Worm (Caenorhabditis elegans): Measurements from ENCODE around the gene ins-37.
A peak's percentile ranks its signal among the peaks of the same experiment; 100 is the strongest.
"Not testable (repeated sequence)": the region's sequence is repeated elsewhere in the genome, so short reads cannot be mapped to it uniquely, and the experiment has no call there.

The ins-37 gene

ce11 chrII:13830255-13830654 is 5.7 kb downstream of the ins-37 start, which contains the start of gene F08G2.4:
Gene F08G2.4 (plus strand): TSS chrII:13830602.
- no peak for TF ChIP-seq K09A11.1 (tag; optimal IDR thresholded peaks at IDR 0.05; ENCODE audit: insufficient read depth)
- TF ChIP-seq C38D4.7 (GFP tag; optimal IDR thresholded peaks at IDR 0.05), result no peak
- no peak for TF ChIP-seq C08G9.2 (tag; optimal IDR thresholded peaks at IDR 0.05)
- no peak for TF ChIP-seq tbx-7 (tag; optimal IDR thresholded peaks at IDR 0.05)
- no peak for TF ChIP-seq fkh-10 (GFP tag; optimal IDR thresholded peaks at IDR 0.05)
- TF ChIP-seq ceh-34 (tag; optimal IDR thresholded peaks at IDR 0.05), result no peak
- TF ChIP-seq pha-4 (tag; optimal IDR thresholded peaks at IDR 0.05), result no peak
- TF ChIP-seq dve-1 (tag; optimal IDR thresholded peaks at IDR 0.05), result no peak
- no peak for TF ChIP-seq ceh-18 (tag; optimal IDR thresholded peaks at IDR 0.05)
- no peak for TF ChIP-seq hlh-8 (tag; optimal IDR thresholded peaks at IDR 0.05)
- TF ChIP-seq syd-9 (tag; optimal IDR thresholded peaks at IDR 0.05), result no peak

- TF ChIP-seq ref-2 (tag; optimal IDR thresholded peaks at IDR 0.05) (peak; percentile 42), tbx-2 (tag; optimal IDR thresholded peaks at IDR 0.05) (peak; percentile 21), unc-42 (tag; optimal IDR thresholded peaks at IDR 0.05) (peak; percentile 1), unc-55 (GFP tag; optimal IDR thresholded peaks at IDR 0.05) (peak; percentile 38)
These were observed 6.5 kb downstream of the ins-37 start for ce11 chrII:13829123-13829996.

ce11 chrII:13828597-13828996 is 7.3 kb downstream of the ins-37 start, which contains the start of gene his-42:
Gene his-42 (minus strand): TSS chrII:13828697.
- TF ChIP-seq F13H6.1 (tag; optimal IDR thresholded peaks at IDR 0.05) (no peak), ceh-24 (tag; optimal IDR thresholded peaks at IDR 0.05) (no peak), fax-1 (tag; optimal IDR thresholded peaks at IDR 0.05) (no peak), ttx-3 (tag; optimal IDR thresholded peaks at IDR 0.05) (no peak), fkh-10 (GFP tag; optimal IDR thresholded peaks at IDR 0.05) (no peak), pha-4 (tag; optimal IDR thresholded peaks at IDR 0.05) (no peak), unc-55 (GFP tag; optimal IDR thresholded peaks at IDR 0.05) (no peak), hlh-30 (tag; optimal IDR thresholded peaks at IDR 0.05; ENCODE audit: insufficient read depth) (no peak), pax-1 (tag; optimal IDR thresholded peaks at IDR 0.05) (no peak), sox-4 (tag; optimal IDR thresholded peaks at IDR 0.05) (no peak), ztf-16 (tag; optimal IDR thresholded peaks at IDR 0.05) (no peak), elt-2 (tag; optimal IDR thresholded peaks at IDR 0.05) (no peak), unc-42 (tag; optimal IDR thresholded peaks at IDR 0.05) (no peak), ceh-30 (tag; optimal IDR thresholded peaks at IDR 0.05) (no peak), tbx-2 (tag; optimal IDR thresholded peaks at IDR 0.05) (no peak)

ce11 chrII:13818043-13818442 is 17.9 kb downstream of the ins-37 start, which contains the start of gene his-16:
Gene his-16 (minus strand): TSS chrII:13818143.
- TF ChIP-seq fax-1 (tag; optimal IDR thresholded peaks at IDR 0.05); unc-3 (GFP tag; conservative IDR thresholded peaks at IDR 0.05); unc-3 (tag; optimal IDR thresholded peaks at IDR 0.05); odd-2 (tag; optimal IDR thresholded peaks at IDR 0.05): not testable (repeated sequence)

ce11 chrII:13817474-13817873 is 18.4 kb downstream of the ins-37 start:
- TF ChIP-seq ama-1 (optimal IDR thresholded peaks at IDR 0.05) (peak; percentile 66), K09A11.1 (tag; optimal IDR thresholded peaks at IDR 0.05; ENCODE audit: insufficient read depth) (peak; percentile 19)

- TF ChIP-seq pha-4 (tag; optimal IDR thresholded peaks at IDR 0.05), result no peak
- no peak for TF ChIP-seq tbx-7 (tag; optimal IDR thresholded peaks at IDR 0.05)
- TF ChIP-seq nfya-1 (tag; optimal IDR thresholded peaks at IDR 0.05), result no peak
- TF ChIP-seq pha-2 (tag; optimal IDR thresholded peaks at IDR 0.05), result no peak
- no peak for TF ChIP-seq ceh-34 (tag; optimal IDR thresholded peaks at IDR 0.05)
- TF ChIP-seq K09A11.1 (tag; optimal IDR thresholded peaks at IDR 0.05; ENCODE audit: insufficient read depth), result no peak
These were observed 20.4 kb downstream of the ins-37 start for ce11 chrII:13815513-13815912.
